Fruit fly (Drosophila melanogaster): ENCODE measurements around the gene CG8132.

The CG8132 gene

dm6 chr3R:9365893-9366500, 35.3 kb upstream of the CG8132 start (continued):
- TF ChIP-seq B-H2 (GFP tag; optimal IDR thresholded peaks at IDR 0.05), result no peak
- TF ChIP-seq Oaz (GFP tag; IDR thresholded peaks at IDR 0.05), result no peak
- no peak for TF ChIP-seq Bteb2 (GFP tag; optimal IDR thresholded peaks at IDR 0.05)
- TF ChIP-seq fd96Cb (tag; optimal IDR thresholded peaks at IDR 0.05), result no peak
- no peak for TF ChIP-seq Nf-YA (GFP tag; IDR thresholded peaks at IDR 0.05)
- TF ChIP-seq z (GFP tag; IDR thresholded peaks at IDR 0.05), result no peak
- no peak for TF ChIP-seq CG1529 (GFP tag; optimal IDR thresholded peaks at IDR 0.05)
- no peak for TF ChIP-seq Atf6 (GFP tag; IDR thresholded peaks at IDR 0.05)
- no peak for TF ChIP-seq az2 (GFP tag; optimal IDR thresholded peaks at IDR 0.05)
- no peak for TF ChIP-seq Hsf (GFP tag; optimal IDR thresholded peaks at IDR 0.05)
- no peak for TF ChIP-seq ERR (GFP tag; optimal IDR thresholded peaks at IDR 0.05)
- no peak for TF ChIP-seq bab2 (GFP tag; optimal IDR thresholded peaks at IDR 0.05)
- no peak for TF ChIP-seq tap (tag; optimal IDR thresholded peaks at IDR 0.05)
- TF ChIP-seq CG12769 (tag; optimal IDR thresholded peaks at IDR 0.05), result no peak
- TF ChIP-seq lov (optimal IDR thresholded peaks at IDR 0.05), result no peak
- TF ChIP-seq lov (GFP tag; IDR thresholded peaks at IDR 0.05), result no peak
- TF ChIP-seq lbe (GFP tag; optimal IDR thresholded peaks at IDR 0.05), result peak; percentile 12
- no peak for TF ChIP-seq Xbp1 (GFP tag; optimal IDR thresholded peaks at IDR 0.05)
- no peak for TF ChIP-seq CG15479 (GFP tag; optimal IDR thresholded peaks at IDR 0.05)
- TF ChIP-seq CG34376 (GFP tag; optimal IDR thresholded peaks at IDR 0.05), result peak; percentile 18
- no peak for TF ChIP-seq kah (GFP tag; optimal IDR thresholded peaks at IDR 0.05)
- no peak for TF ChIP-seq klu (GFP tag; IDR thresholded peaks at IDR 0.05)
- TF ChIP-seq CG34422 (GFP tag; IDR thresholded peaks at IDR 0.05), result no peak
- no peak for TF ChIP-seq CG6689 (GFP tag; IDR thresholded peaks at IDR 0.05)
- no peak for TF ChIP-seq CG13775 (GFP tag; optimal IDR thresholded peaks at IDR 0.05)
- TF ChIP-seq Doc2 (GFP tag; IDR thresholded peaks at IDR 0.05), result no peak

dm6 chr3R:9370413-9370812, 30.9 kb upstream of the CG8132 start:
- TF ChIP-seq gem (tag; optimal IDR thresholded peaks at IDR 0.05) (peak; percentile 75), pfk (GFP tag; optimal IDR thresholded peaks at IDR 0.05) (no peak), CG18262 (tag; optimal IDR thresholded peaks at IDR 0.05) (peak; percentile 31), p53 (GFP tag; optimal IDR thresholded peaks at IDR 0.05) (no peak), CG31224 (GFP tag; IDR thresholded peaks at IDR 0.05) (peak; percentile 43; the same call in 1 of the 2 replicates), ab (GFP tag; optimal IDR thresholded peaks at IDR 0.05) (no peak), CG18619 (GFP tag; optimal IDR thresholded peaks at IDR 0.05) (peak; percentile 6), fd64A (GFP tag; optimal IDR thresholded peaks at IDR 0.05) (no peak), Hr3 (GFP tag; optimal IDR thresholded peaks at IDR 0.05) (peak; percentile 44), vnd (GFP tag; IDR thresholded peaks at IDR 0.05; ENCODE audit: partially characterized antibody) (no peak), CG13296 (GFP tag; optimal IDR thresholded peaks at IDR 0.05) (peak; percentile 72), CG16779 (GFP tag; IDR thresholded peaks at IDR 0.05) (no peak), CG10274 (GFP tag; optimal IDR thresholded peaks at IDR 0.05) (no peak), CG11560 (tag; IDR thresholded peaks at IDR 0.05) (no peak), CG10654 (GFP tag; optimal IDR thresholded peaks at IDR 0.05) (peak; percentile 10), wor (GFP tag; IDR thresholded peaks at IDR 0.05) (no peak), tll (GFP tag; optimal IDR thresholded peaks at IDR 0.05) (no peak), CG10462 (GFP tag; optimal IDR thresholded peaks at IDR 0.05) (no peak), hb (GFP tag; IDR thresholded peaks at IDR 0.05; ENCODE audit: partially characterized antibody) (no peak), CG8281 (tag; optimal IDR thresholded peaks at IDR 0.05) (no peak), H2.0 (GFP tag; IDR thresholded peaks at IDR 0.05) (peak; percentile 13; the same call in 1 of the 2 replicates), Xrp1 (GFP tag; IDR thresholded peaks at IDR 0.05) (peak; percentile 46; the same call in 1 of the 2 replicates), ase (GFP tag; IDR thresholded peaks at IDR 0.05) (peak; percentile 27; the same call in 2 of the 3 replicates), Stat92E (GFP tag; optimal IDR thresholded peaks at IDR 0.05) (no peak), CG6791 (GFP tag; IDR thresholded peaks at IDR 0.05; ENCODE audit: partially characterized antibody) (no peak), scrt (GFP tag; optimal IDR thresholded peaks at IDR 0.05) (peak; percentile 44)
